Fruit fly (Drosophila melanogaster) whole organism, embryonic: Measurements from ENCODE around the gene Mpc1.

Source experiments
- Antp ChIP-seq: fragments of 200-800 bp; sonication (Bioruptor generic); optimal IDR thresholded peaks from 3 replicates; lab custom pipeline; 2016; ENCODE audit warnings: missing biosample characterization, missing genetic modification characterization
- B-H2 ChIP-seq: fragments of 200-800 bp; sonication (Bioruptor generic); optimal IDR thresholded peaks from 2 replicates; lab custom pipeline; 2018; ENCODE audit warnings: missing biosample characterization, mild to moderate bottlenecking, missing genetic modification characterization
- CG10209 ChIP-seq: fragments of 200-800 bp; sonication (Bioruptor generic); optimal IDR thresholded peaks from 3 replicates; lab custom pipeline; 2017; ENCODE audit warnings: missing biosample characterization, mild to moderate bottlenecking, missing genetic modification characterization, missing genetic modification reagents
- CG11695 ChIP-seq: fragments of 200-800 bp; sonication (Bioruptor generic); IDR thresholded peaks from 3 replicates; pipeline ENCODE4 v1.3.6; 2022; ENCODE audit warnings: missing biosample characterization, missing genetic modification characterization
- CG11696 ChIP-seq: fragments of 200-800 bp; sonication (Bioruptor generic); IDR thresholded peaks from 2 replicates; pipeline ENCODE4 v1.3.6; 2022; ENCODE audit warnings: missing biosample characterization, missing genetic modification characterization
- CG12104 ChIP-seq: fragments of 200-800 bp; sonication (Bioruptor generic); optimal IDR thresholded peaks from 3 replicates; lab custom pipeline; 2016; ENCODE audit warnings: missing biosample characterization, missing genetic modification characterization
- CG12659 ChIP-seq: fragments of 200-800 bp; sonication (Bioruptor generic); optimal IDR thresholded peaks from 3 replicates; lab custom pipeline; 2017; ENCODE audit warnings: mild to moderate bottlenecking, missing biosample characterization, missing genetic modification reagents, missing genetic modification characterization
- CG15269 ChIP-seq: fragments of 200-800 bp; sonication (Bioruptor generic); optimal IDR thresholded peaks from 2 replicates; lab custom pipeline; 2018; ENCODE audit warnings: missing biosample characterization, mild to moderate bottlenecking, missing genetic modification characterization, moderate library complexity
- CG17802 ChIP-seq: fragments of 200-800 bp; sonication (Bioruptor generic); optimal IDR thresholded peaks from 2 replicates; lab custom pipeline; 2018; ENCODE audit warnings: missing biosample characterization, mild to moderate bottlenecking, missing genetic modification characterization, moderate library complexity
- CG2712 ChIP-seq: fragments of 200-800 bp; optimal IDR thresholded peaks from 3 replicates; lab custom pipeline; 2019; ENCODE audit warnings: missing biosample characterization, mild to moderate bottlenecking, missing genetic modification characterization, moderate library complexity
- CG30020 ChIP-seq: fragments of 200-800 bp; optimal IDR thresholded peaks from 2 replicates; lab custom pipeline; 2019; ENCODE audit warnings: missing biosample characterization, mild to moderate bottlenecking, missing genetic modification characterization, moderate library complexity
- CG32772 ChIP-seq: fragments of 200-800 bp; sonication (Bioruptor generic); IDR thresholded peaks from 2 replicates; pipeline ENCODE4 v1.3.6; 2022; ENCODE audit warnings: missing biosample characterization, missing genetic modification characterization
- CG3281 ChIP-seq: fragments of 200-800 bp; sonication (Bioruptor generic); optimal IDR thresholded peaks from 3 replicates; lab custom pipeline; 2017; ENCODE audit warnings: missing biosample characterization, mild to moderate bottlenecking, missing genetic modification characterization
- CG4617 ChIP-seq: fragments of 200-800 bp; sonication (Bioruptor generic); optimal IDR thresholded peaks from 3 replicates; lab custom pipeline; 2016; ENCODE audit warnings: missing biosample characterization, missing genetic modification characterization, borderline replicate concordance
- CG6254 ChIP-seq: fragments of 200-800 bp; sonication (Bioruptor generic); optimal IDR thresholded peaks from 3 replicates; lab custom pipeline; 2017; ENCODE audit warnings: mild to moderate bottlenecking, missing biosample characterization, missing genetic modification reagents, missing genetic modification characterization
- CG7928 ChIP-seq: fragments of 200-800 bp; sonication (Bioruptor generic); optimal IDR thresholded peaks from 2 replicates; lab custom pipeline; 2017; ENCODE audit warnings: missing biosample characterization, mild to moderate bottlenecking, missing genetic modification characterization
- CG7987 ChIP-seq: fragments of 200-800 bp; sonication (Bioruptor generic); optimal IDR thresholded peaks from 2 replicates; lab custom pipeline; 2018; ENCODE audit warnings: missing biosample characterization, mild to moderate bottlenecking, missing genetic modification characterization, moderate library complexity
- Deaf1 ChIP-seq: fragments of 200-800 bp; optimal IDR thresholded peaks from 3 replicates; lab custom pipeline; 2019; ENCODE audit warnings: missing biosample characterization, mild to moderate bottlenecking, missing genetic modification characterization, moderate library complexity
- Fer3 ChIP-seq: fragments of 200-800 bp; sonication (Bioruptor generic); optimal IDR thresholded peaks from 2 replicates; lab custom pipeline; 2018; ENCODE audit warnings: missing biosample characterization, mild to moderate bottlenecking, missing genetic modification characterization, moderate library complexity
- Hand ChIP-seq: fragments of 200-800 bp; sonication (Bioruptor generic); optimal IDR thresholded peaks from 2 replicates; lab custom pipeline; 2017; ENCODE audit warnings: mild to moderate bottlenecking, missing biosample characterization, missing genetic modification reagents, missing genetic modification characterization
- Hr51 ChIP-seq, 2 experiments: fragments of 200-800 bp; sonication (Bioruptor generic); optimal IDR thresholded peaks; 2 replicates in 1 of 2; 3 replicates in 1 of 2; lab custom pipeline; 2016 to 2018; ENCODE audit warnings: missing biosample characterization in 2 of 2, missing genetic modification characterization in 2 of 2, mild to moderate bottlenecking in 1 of 2, moderate library complexity in 1 of 2
- Jarid2 ChIP-seq: fragments of 200-800 bp; sonication (Bioruptor generic); optimal IDR thresholded peaks from 3 replicates; lab custom pipeline; 2017; ENCODE audit warnings: mild to moderate bottlenecking, missing biosample characterization, missing genetic modification reagents, missing genetic modification characterization
- Nf-YC ChIP-seq: fragments of 200-800 bp; optimal IDR thresholded peaks from 3 replicates; lab custom pipeline; 2019; ENCODE audit warnings: missing biosample characterization, mild to moderate bottlenecking, missing genetic modification characterization, moderate library complexity
- Poxn ChIP-seq: fragments of 200-800 bp; sonication (Bioruptor generic); IDR thresholded peaks from 2 replicates; pipeline ENCODE4 v1.3.6; 2022; ENCODE audit warnings: missing biosample characterization, missing genetic modification characterization
- Sox102F ChIP-seq: fragments of 200-800 bp; sonication (Bioruptor generic); optimal IDR thresholded peaks from 2 replicates; lab custom pipeline; 2018; ENCODE audit warnings: missing biosample characterization, mild to moderate bottlenecking, missing genetic modification characterization, moderate library complexity
- Tbp ChIP-seq: fragments of >200 bp; optimal IDR thresholded peaks from 2 replicates; lab custom pipeline; 2018; ENCODE audit warnings: missing biosample characterization, missing genetic modification characterization
- Xbp1 ChIP-seq: fragments of 200-800 bp; sonication (Bioruptor generic); optimal IDR thresholded peaks from 3 replicates; lab custom pipeline; 2016; ENCODE audit warnings: missing biosample characterization, mild to moderate bottlenecking, missing genetic modification characterization
- amos ChIP-seq: fragments of 200-800 bp; sonication (Bioruptor generic); IDR thresholded peaks from 2 replicates; pipeline ENCODE4 v1.3.6; 2022; ENCODE audit warnings: missing biosample characterization, missing genetic modification characterization; ENCODE audit not compliant: partially characterized antibody
- aop ChIP-seq: fragments of 200-800 bp; sonication (Bioruptor generic); IDR thresholded peaks from 2 replicates; pipeline ENCODE4 v1.3.6; 2022; ENCODE audit warnings: missing biosample characterization, missing genetic modification characterization
- ash1 ChIP-seq: fragments of 200-800 bp; sonication (Bioruptor generic); optimal IDR thresholded peaks from 2 replicates; lab custom pipeline; 2018; ENCODE audit warnings: missing biosample characterization, mild to moderate bottlenecking, missing genetic modification characterization
- az2 ChIP-seq: fragments of 200-800 bp; sonication (Bioruptor generic); optimal IDR thresholded peaks from 3 replicates; lab custom pipeline; 2016; ENCODE audit warnings: missing biosample characterization, missing genetic modification characterization
- bigmax ChIP-seq: fragments of 200-800 bp; sonication (Bioruptor generic); optimal IDR thresholded peaks from 2 replicates; lab custom pipeline; 2018; ENCODE audit warnings: missing biosample characterization, mild to moderate bottlenecking, missing genetic modification characterization
- dimm ChIP-seq: fragments of 200-800 bp; sonication (Bioruptor generic); IDR thresholded peaks from 2 replicates; pipeline ENCODE4 v1.3.6; 2022; ENCODE audit warnings: missing biosample characterization, missing genetic modification characterization
- exex ChIP-seq: fragments of 200-800 bp; sonication (Bioruptor generic); optimal IDR thresholded peaks from 4 replicates; lab custom pipeline; 2018; ENCODE audit warnings: missing biosample characterization, mild to moderate bottlenecking, missing genetic modification characterization, moderate library complexity
- gfzf ChIP-seq: fragments of 200-800 bp; sonication (Bioruptor generic); optimal IDR thresholded peaks from 2 replicates; lab custom pipeline; 2016; ENCODE audit warnings: missing biosample characterization, mild to moderate bottlenecking, missing genetic modification characterization, moderate library complexity
- inv ChIP-seq: fragments of 200-800 bp; sonication (Bioruptor generic); IDR thresholded peaks from 2 replicates; pipeline ENCODE4 v1.3.6; 2022; ENCODE audit warnings: missing biosample characterization, missing genetic modification characterization; ENCODE audit not compliant: partially characterized antibody
- kah ChIP-seq: fragments of 200-800 bp; sonication (Bioruptor generic); optimal IDR thresholded peaks from 2 replicates; lab custom pipeline; 2018; ENCODE audit warnings: missing biosample characterization, mild to moderate bottlenecking, missing genetic modification characterization
- lola ChIP-seq, 3 experiments: fragments of >200 bp in 2 of 3; fragments of 200-800 bp in 1 of 3; sonication (Bioruptor generic) in 1 of 3; optimal IDR thresholded peaks; 2 replicates each; lab custom pipeline; 2017 to 2019; ENCODE audit warnings: missing biosample characterization in 3 of 3, missing genetic modification characterization in 3 of 3, mild to moderate bottlenecking in 1 of 3, moderate library complexity in 1 of 3
- mirr ChIP-seq: fragments of 200-800 bp; sonication (Bioruptor generic); optimal IDR thresholded peaks from 3 replicates; lab custom pipeline; 2018; ENCODE audit warnings: missing biosample characterization, mild to moderate bottlenecking, missing genetic modification characterization
- onecut ChIP-seq: fragments of 200-800 bp; sonication (Bioruptor generic); IDR thresholded peaks from 2 replicates; pipeline ENCODE4 v1.3.6; 2022; ENCODE audit warnings: missing biosample characterization, missing genetic modification characterization
- org-1 ChIP-seq: fragments of 200-800 bp; sonication (Bioruptor generic); optimal IDR thresholded peaks from 2 replicates; lab custom pipeline; 2017; ENCODE audit warnings: missing biosample characterization, missing genetic modification characterization
- otp ChIP-seq: fragments of 200-800 bp; sonication (Bioruptor generic); IDR thresholded peaks from 3 replicates; pipeline ENCODE4, ENCODE4 v1.3.6; 2022; ENCODE audit warnings: missing biosample characterization, missing genetic modification characterization
- peb ChIP-seq: fragments of 200-800 bp; sonication (Bioruptor generic); IDR thresholded peaks from 2 replicates; pipeline ENCODE4 v1.3.6; 2022; ENCODE audit warnings: missing biosample characterization, missing genetic modification characterization
- pita ChIP-seq: fragments of 200-800 bp; sonication (Bioruptor generic); optimal IDR thresholded peaks from 2 replicates; lab custom pipeline; 2017; ENCODE audit warnings: missing biosample characterization, mild to moderate bottlenecking, missing genetic modification characterization
- sd ChIP-seq: fragments of 200-800 bp; sonication (Bioruptor generic); optimal IDR thresholded peaks from 3 replicates; lab custom pipeline; 2018; ENCODE audit warnings: missing biosample characterization, mild to moderate bottlenecking, missing genetic modification characterization, moderate library complexity
- so ChIP-seq: fragments of 200-800 bp; sonication (Bioruptor generic); IDR thresholded peaks from 3 replicates; pipeline ENCODE4 v1.3.6; 2022; ENCODE audit warnings: missing biosample characterization, missing genetic modification characterization
- vvl ChIP-seq: fragments of 200-800 bp; sonication (Bioruptor generic); IDR thresholded peaks from 2 replicates; pipeline ENCODE4 v1.3.6; 2022; ENCODE audit warnings: missing biosample characterization, missing genetic modification characterization
- wor ChIP-seq: fragments of 200-800 bp; sonication (Bioruptor generic); IDR thresholded peaks from 2 replicates; pipeline ENCODE4 v1.3.6; 2022; ENCODE audit warnings: missing biosample characterization, missing genetic modification characterization
- zen ChIP-seq: fragments of 200-800 bp; sonication (Bioruptor generic); optimal IDR thresholded peaks from 3 replicates; lab custom pipeline; 2018; ENCODE audit warnings: missing biosample characterization, mild to moderate bottlenecking, missing genetic modification characterization, moderate library complexity

Gene Mpc1

DNA sequence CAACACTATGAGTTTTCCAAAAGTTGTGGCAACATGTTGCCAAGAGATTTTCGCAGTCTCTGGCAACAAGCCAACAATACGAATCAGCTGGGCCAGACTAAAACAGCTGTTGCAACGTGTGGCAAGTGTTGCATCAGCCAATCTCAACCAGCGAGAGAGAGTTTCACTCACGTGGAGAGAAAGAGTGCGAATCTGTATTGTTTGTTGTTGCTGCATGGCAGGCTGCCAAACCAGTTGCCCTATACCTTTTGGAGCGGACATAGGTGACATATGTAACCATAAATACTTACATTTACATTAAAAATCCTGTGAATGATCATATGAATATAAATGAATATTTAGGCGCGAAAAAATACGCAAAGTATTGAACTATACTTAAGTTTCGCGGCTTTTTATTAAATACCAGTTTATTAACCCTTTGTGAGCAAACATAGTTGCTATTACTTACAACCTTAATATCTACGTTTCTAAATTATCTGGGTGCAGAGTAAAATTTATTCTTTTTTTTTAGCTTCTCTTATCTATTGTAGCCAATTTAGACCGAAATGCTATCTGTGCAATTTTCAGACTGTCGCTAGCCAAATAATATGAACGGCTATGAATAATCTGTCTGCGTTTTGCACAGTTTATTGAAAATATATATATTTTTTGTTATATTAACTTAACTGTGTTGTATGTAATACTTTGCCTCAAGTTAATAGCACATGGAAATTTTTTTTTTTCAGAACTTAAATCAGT lies 14.4 kb downstream of the Mpc1 start (continued):
- TF ChIP-seq ash1 (GFP tag; lab: Kevin White, UChicago): no peak
- peak; percentile 9 for TF ChIP-seq az2 (GFP tag; lab: Kevin White, UChicago)
- no peak for TF ChIP-seq CG3281 (GFP tag; lab: Kevin White, UChicago)
- TF ChIP-seq B-H2: no peak
- no peak for TF ChIP-seq amos (GFP tag; lab: Robert Waterston, UW)
- no peak for TF ChIP-seq CG17802 (tag; lab: Kevin White, UChicago)
- TF ChIP-seq CG4617 (GFP tag; lab: Kevin White, UChicago): no peak
- no peak for TF ChIP-seq Fer3 (tag; lab: Kevin White, UChicago)
- TF ChIP-seq aop (GFP tag; lab: Robert Waterston, UW): no peak
- TF ChIP-seq peb (GFP tag; lab: Robert Waterston, UW): no peak
- no peak for TF ChIP-seq Nf-YC (tag; lab: Kevin White, UChicago)
- TF ChIP-seq CG12659: peak; percentile 6
- TF ChIP-seq Hand (GFP tag; lab: Kevin White, UChicago): no peak
- no peak for TF ChIP-seq sd
- TF ChIP-seq CG11695: 0 out of 3 replicates have a peak, but pooled peaks have one; percentile 23
- TF ChIP-seq CG7987 (GFP tag; lab: Kevin White, UChicago): no peak
- no peak for TF ChIP-seq otp (GFP tag; lab: Robert Waterston, UW)
- TF ChIP-seq Tbp: no peak
- no peak for TF ChIP-seq bigmax (GFP tag; lab: Kevin White, UChicago)
- no peak for TF ChIP-seq exex
- TF ChIP-seq CG6254: no peak
- peak; percentile 3 for TF ChIP-seq zen (tag; lab: Kevin White, UChicago)
- TF ChIP-seq CG12104 (GFP tag; lab: Kevin White, UChicago): no peak
- TF ChIP-seq wor (GFP tag; lab: Robert Waterston, UW): no peak
- no peak; the same call in 1 of the 2 replicates for TF ChIP-seq onecut (GFP tag; lab: Robert Waterston, UW)
- TF ChIP-seq CG7928 (GFP tag; lab: Kevin White, UChicago): no peak
- TF ChIP-seq CG15269 (tag; lab: Kevin White, UChicago): no peak
- TF ChIP-seq inv (GFP tag; lab: Robert Waterston, UW): no peak
- no peak for TF ChIP-seq CG32772 (GFP tag; lab: Robert Waterston, UW)
- TF ChIP-seq gfzf (GFP tag; lab: Kevin White, UChicago): no peak
- TF ChIP-seq lola (GFP tag; optimal IDR thresholded peaks at IDR 0.05; lab: Kevin White, UChicago): peak in 1 of 3 experiments; percentile 21
- no peak for TF ChIP-seq pita (GFP tag; lab: Kevin White, UChicago)
- TF ChIP-seq mirr (GFP tag; lab: Kevin White, UChicago): no peak
- TF ChIP-seq so (GFP tag; lab: Robert Waterston, UW): 0 out of 3 replicates have a peak, but pooled peaks have one; percentile 18
- no peak for TF ChIP-seq Poxn (GFP tag; lab: Robert Waterston, UW)
- TF ChIP-seq CG30020 (tag; lab: Kevin White, UChicago): no peak
- no peak for TF ChIP-seq Antp (GFP tag; lab: Kevin White, UChicago)
- TF ChIP-seq dimm (GFP tag; lab: Robert Waterston, UW): no peak
- TF ChIP-seq Sox102F (GFP tag; lab: Kevin White, UChicago): peak; percentile 30
- no peak for TF ChIP-seq org-1 (GFP tag; lab: Kevin White, UChicago)
- no peak for TF ChIP-seq vvl
- TF ChIP-seq Deaf1 (tag; lab: Kevin White, UChicago): no peak
- TF ChIP-seq Hr51 (GFP tag; optimal IDR thresholded peaks at IDR 0.05; lab: Kevin White, UChicago): no peak
- no peak for TF ChIP-seq CG10209 (GFP tag; lab: Kevin White, UChicago)
- no peak for TF ChIP-seq kah
- TF ChIP-seq Xbp1 (GFP tag; lab: Kevin White, UChicago): peak; percentile 24
- no peak for TF ChIP-seq CG11696 (GFP tag; lab: Robert Waterston, UW)
- TF ChIP-seq Jarid2 (GFP tag; lab: Kevin White, UChicago): no peak
- TF ChIP-seq CG2712: peak; percentile 9
